Worm (Caenorhabditis elegans) whole organism, L4 larva: ENCODE data around the gene M106.8.

Experiments used
- F26F4.8 ChIP-seq: fragments of 200-800 bp; sonication (Bioruptor generic); conservative IDR thresholded peaks from 2 replicates; pipeline ENCODE4 v1.3.6; 2022; ENCODE audit warnings: missing genetic modification characterization, missing compliant biosample characterization
- ZK546.5 ChIP-seq, 2 experiments: sonication (generic microtip); optimal IDR thresholded peaks; 2 replicates each; lab custom pipeline; 2017; ENCODE audit warnings: missing biosample characterization in 2 of 2, missing genetic modification characterization in 2 of 2
- ama-1 ChIP-seq: fragments of 150-350 bp; optimal IDR thresholded peaks from 2 replicates; lab custom pipeline; 2014; ENCODE audit warnings: inconsistent platforms, mixed read lengths
- attf-4 ChIP-seq: sonication (generic microtip); optimal IDR thresholded peaks from 3 replicates; lab custom pipeline; 2017; ENCODE audit warnings: missing biosample characterization, missing genetic modification characterization
- ceh-62 ChIP-seq: sonication (generic microtip); optimal IDR thresholded peaks from 2 replicates; lab custom pipeline; 2017; ENCODE audit warnings: missing biosample characterization, missing genetic modification characterization
- ctbp-1 ChIP-seq: fragments of 200-800 bp; sonication (Bioruptor generic); IDR thresholded peaks from 2 replicates; pipeline ENCODE4 v1.3.6; 2022; ENCODE audit warnings: missing genetic modification reagents, missing genetic modification characterization, missing compliant biosample characterization
- daf-12 ChIP-seq: fragments of 150-350 bp; optimal IDR thresholded peaks from 2 replicates; lab custom pipeline; 2014; ENCODE audit warnings: missing biosample characterization, missing genetic modification reagents, missing genetic modification characterization
- daf-16 ChIP-seq, 3 experiments: sonication (generic microtip); optimal IDR thresholded peaks; 2 replicates each; lab custom pipeline; 2016 to 2017; ENCODE audit warnings: missing genetic modification characterization in 3 of 3, missing genetic modification reagents in 3 of 3, mild to moderate bottlenecking in 2 of 3, missing compliant biosample characterization in 2 of 3, missing biosample characterization in 1 of 3, moderate library complexity in 1 of 3
- daf-19 ChIP-seq: fragments of 200-800 bp; sonication (Bioruptor generic); conservative IDR thresholded peaks from 2 replicates; pipeline ENCODE4 v1.3.6; 2022; ENCODE audit warnings: missing genetic modification characterization, missing compliant biosample characterization
- dmd-6 ChIP-seq: fragments of 200-800 bp; sonication (Bioruptor generic); IDR thresholded peaks from 2 replicates; pipeline ENCODE4 v1.3.6; 2022; ENCODE audit warnings: missing genetic modification reagents, missing genetic modification characterization, missing compliant biosample characterization
- egl-27 ChIP-seq: sonication (generic microtip); optimal IDR thresholded peaks from 3 replicates; lab custom pipeline; 2017; ENCODE audit warnings: missing biosample characterization, missing genetic modification reagents, missing genetic modification characterization
- fkh-10 ChIP-seq: fragments of 150-350 bp; optimal IDR thresholded peaks from 2 replicates; lab custom pipeline; 2014; ENCODE audit warnings: missing biosample characterization, missing genetic modification reagents, missing genetic modification characterization
- gei-8 ChIP-seq: fragments of 200-800 bp; sonication (Bioruptor generic); optimal IDR thresholded peaks from 2 replicates; lab custom pipeline; 2018; ENCODE audit warnings: mild to moderate bottlenecking, missing genetic modification characterization, missing compliant biosample characterization
- jun-1 ChIP-seq: fragments of 150-350 bp; optimal IDR thresholded peaks from 2 replicates; lab custom pipeline; 2014; ENCODE audit warnings: missing biosample characterization, missing genetic modification reagents, missing genetic modification characterization
- lin-1 ChIP-seq: fragments of 200-800 bp; sonication (Bioruptor generic); IDR thresholded peaks from 2 replicates; pipeline ENCODE4 v1.3.6; 2022; ENCODE audit warnings: missing genetic modification reagents, missing genetic modification characterization, missing compliant biosample characterization
- lin-38 ChIP-seq: fragments of 200-800 bp; sonication (Bioruptor generic); IDR thresholded peaks from 2 replicates; pipeline ENCODE4 v1.3.6; 2022; ENCODE audit warnings: missing genetic modification reagents, missing genetic modification characterization, missing compliant biosample characterization
- mdt-29 ChIP-seq: fragments of 200-800 bp; sonication (Bioruptor generic); IDR thresholded peaks from 2 replicates; pipeline ENCODE4 v1.3.6; 2022; ENCODE audit warnings: missing genetic modification reagents, missing genetic modification characterization, missing compliant biosample characterization
- mes-2 ChIP-seq: sonication (generic microtip); optimal IDR thresholded peaks from 2 replicates; lab custom pipeline; 2016; ENCODE audit warnings: missing genotype, mild to moderate bottlenecking, missing genetic modification characterization, missing compliant biosample characterization; ENCODE audit not compliant: poor library complexity, severe bottlenecking
- mxl-2 ChIP-seq: fragments of 200-800 bp; sonication (Bioruptor generic); conservative IDR thresholded peaks from 2 replicates; pipeline ENCODE4 v1.3.6; 2022; ENCODE audit warnings: missing genetic modification reagents, missing genetic modification characterization, missing compliant biosample characterization
- mxl-3 ChIP-seq: fragments of 200-800 bp; sonication (Bioruptor generic); optimal IDR thresholded peaks from 2 replicates; lab custom pipeline; 2018; ENCODE audit warnings: mild to moderate bottlenecking, missing genetic modification characterization, missing compliant biosample characterization
- nhr-11 ChIP-seq: fragments of 150-350 bp; optimal IDR thresholded peaks from 2 replicates; lab custom pipeline; 2014; ENCODE audit warnings: missing biosample characterization, missing genetic modification characterization
- nhr-237 ChIP-seq: sonication (generic microtip); optimal IDR thresholded peaks from 2 replicates; lab custom pipeline; 2017; ENCODE audit warnings: missing biosample characterization, missing genetic modification characterization
- nhr-25 ChIP-seq: sonication (generic microtip); optimal IDR thresholded peaks from 2 replicates; lab custom pipeline; 2017; ENCODE audit warnings: missing genetic modification characterization, mild to moderate bottlenecking, missing compliant biosample characterization, antibody characterized with exemption, moderate library complexity, borderline replicate concordance; ENCODE audit not compliant: insufficient read depth
- nhr-28 ChIP-seq: fragments of 150-350 bp; optimal IDR thresholded peaks from 2 replicates; lab custom pipeline; 2014; ENCODE audit warnings: missing biosample characterization, missing genetic modification characterization
- nhr-76 ChIP-seq: fragments of 150-350 bp; optimal IDR thresholded peaks from 2 replicates; lab custom pipeline; 2014; ENCODE audit warnings: missing biosample characterization, missing genetic modification characterization
- nhr-77 ChIP-seq: fragments of 150-350 bp; optimal IDR thresholded peaks from 2 replicates; lab custom pipeline; 2014; ENCODE audit warnings: missing biosample characterization, missing genetic modification characterization
- pqm-1 ChIP-seq: sonication (generic microtip); optimal IDR thresholded peaks from 2 replicates; lab custom pipeline; 2017; ENCODE audit warnings: missing biosample characterization, missing genetic modification characterization
- sdz-12 ChIP-seq: fragments of 200-800 bp; sonication (Bioruptor generic); optimal IDR thresholded peaks from 2 replicates; lab custom pipeline; 2018; ENCODE audit warnings: mild to moderate bottlenecking, missing genetic modification characterization, missing compliant biosample characterization
- set-16 ChIP-seq: fragments of 200-800 bp; sonication (Bioruptor generic); IDR thresholded peaks from 2 replicates; pipeline ENCODE4 v1.3.6; 2022; ENCODE audit warnings: missing genetic modification reagents, missing genetic modification characterization, missing compliant biosample characterization
- skn-1 ChIP-seq: fragments of 150-350 bp; optimal IDR thresholded peaks from 2 replicates; lab custom pipeline; 2014; ENCODE audit warnings: missing biosample characterization, missing genetic modification characterization
- tag-97 ChIP-seq: fragments of 200-800 bp; sonication (Bioruptor generic); IDR thresholded peaks from 2 replicates; pipeline ENCODE4 v1.3.6; 2022; ENCODE audit warnings: missing genetic modification characterization, missing compliant biosample characterization
- tra-1 ChIP-seq: fragments of 200-800 bp; sonication (Bioruptor generic); IDR thresholded peaks from 2 replicates; pipeline ENCODE4 v1.3.6; 2022; ENCODE audit warnings: missing genetic modification reagents, missing genetic modification characterization, missing compliant biosample characterization
- unc-130 ChIP-seq: sonication (generic microtip); optimal IDR thresholded peaks from 2 replicates; lab custom pipeline; 2016; ENCODE audit warnings: missing genetic modification reagents, missing genetic modification characterization, missing compliant biosample characterization
- unc-62 ChIP-seq, 3 experiments: fragments of 150-350 bp in 1 of 3; sonication (generic microtip); optimal IDR thresholded peaks in 2 of 3; peaks in 1 of 3; 1 replicate in 1 of 3; 2 replicates in 2 of 3; lab custom pipeline; 2014 to 2017; ENCODE audit warnings: missing biosample characterization in 3 of 3, missing genetic modification characterization in 3 of 3, missing genetic modification reagents in 3 of 3, missing genotype in 1 of 3
- zfp-2 ChIP-seq: sonication (generic microtip); optimal IDR thresholded peaks from 2 replicates; lab custom pipeline; 2016; ENCODE audit warnings: mild to moderate bottlenecking, missing genetic modification characterization, missing compliant biosample characterization
- ztf-11 ChIP-seq: fragments of 150-350 bp; optimal IDR thresholded peaks from 2 replicates; lab custom pipeline; 2014; ENCODE audit warnings: missing biosample characterization, missing genetic modification characterization

The M106.8 gene

ce11 chrII:10798429-10798893, 45.0 kb downstream of the M106.8 start, which contains the start of gene npp-19 (continued):
- no peak for TF ChIP-seq gei-8
- no peak for TF ChIP-seq ctbp-1
- TF ChIP-seq F26F4.8 (GFP tag; lab: Robert Waterston, UW) = no peak
- TF ChIP-seq nhr-77 (tag; lab: Kevin White, UChicago) = peak; percentile 35
- TF ChIP-seq mdt-29 = no peak
- no peak for TF ChIP-seq tra-1 (GFP tag; lab: Robert Waterston, UW)
- no peak for TF ChIP-seq mxl-2 (GFP tag; lab: Robert Waterston, UW)
- TF ChIP-seq ztf-11 (tag; lab: Kevin White, UChicago) = no peak
- no peak for TF ChIP-seq tag-97 (GFP tag; lab: Robert Waterston, UW)
- no peak for TF ChIP-seq fkh-10 (GFP tag; lab: Kevin White, UChicago)
- TF ChIP-seq attf-4 = no peak
- peak; percentile 74 for TF ChIP-seq lin-38
- peak; percentile 14 for TF ChIP-seq nhr-11 (tag; lab: Kevin White, UChicago)
- TF ChIP-seq nhr-76 (tag; lab: Kevin White, UChicago) = no peak
- TF ChIP-seq, all 104 proteins: peak for 16

- TF ChIP-seq ctbp-1 = no peak
- no peak for TF ChIP-seq unc-62 (GFP tag; optimal IDR thresholded peaks at IDR 0.05 in 1 of 2; lab: Kevin White, UChicago)
- no peak for TF ChIP-seq unc-62 (tag; optimal IDR thresholded peaks at IDR 0.05; lab: Kevin White, UChicago)
- TF ChIP-seq unc-130 (GFP tag; lab: Kevin White, UChicago) = no peak
- TF ChIP-seq pqm-1 (tag; lab: Kevin White, UChicago) = no peak
- TF ChIP-seq skn-1 (tag; lab: Kevin White, UChicago) = no peak
- no peak for TF ChIP-seq set-16 (GFP tag; lab: Robert Waterston, UW)
- TF ChIP-seq lin-1 (GFP tag; lab: Robert Waterston, UW) = no peak
- TF ChIP-seq ceh-62 (tag; lab: Kevin White, UChicago) = no peak
- TF ChIP-seq nhr-28 (tag; lab: Kevin White, UChicago) = no peak
- no peak for TF ChIP-seq daf-16 (GFP tag; optimal IDR thresholded peaks at IDR 0.05; lab: Kevin White, UChicago)
- no peak for TF ChIP-seq daf-16 (tag; optimal IDR thresholded peaks at IDR 0.05; lab: Kevin White, UChicago)
- no peak for TF ChIP-seq daf-19 (GFP tag; lab: Robert Waterston, UW)
- TF ChIP-seq, all 104 proteins: peak for 0
These were observed 47.2 kb downstream of the M106.8 start, which contains the start of gene set-14 for ce11 chrII:10796194-10796593. Gene set-14 (minus strand): TSS chrII:10796294.

ce11 chrII:10793393-10793792, 50.0 kb downstream of the M106.8 start, which contains the start of gene vps-11:
Gene vps-11 (minus strand): TSS chrII:10793493.
- TF ChIP-seq ZK546.5 (tag; optimal IDR thresholded peaks at IDR 0.05; lab: Kevin White, UChicago) = no peak
- TF ChIP-seq dmd-6 = no peak
- no peak for TF ChIP-seq sdz-12 (GFP tag; lab: Kevin White, UChicago)
- no peak for TF ChIP-seq mxl-3
- TF ChIP-seq nhr-25 (tag; lab: Kevin White, UChicago) = no peak
- TF ChIP-seq jun-1 (tag; lab: Kevin White, UChicago) = no peak
- no peak for TF ChIP-seq egl-27 (tag; lab: Kevin White, UChicago)
- no peak for TF ChIP-seq nhr-28 (tag; lab: Kevin White, UChicago)
- no peak for TF ChIP-seq mes-2 (tag; lab: Kevin White, UChicago)
- TF ChIP-seq nhr-11 (tag; lab: Kevin White, UChicago) = no peak
- TF ChIP-seq lin-1 (GFP tag; lab: Robert Waterston, UW) = no peak
- no peak for TF ChIP-seq ama-1 (lab: Kevin White, UChicago)
- no peak for TF ChIP-seq nhr-237 (tag; lab: Kevin White, UChicago)

ce11 chrII:10792611-10793010, 50.8 kb downstream of the M106.8 start:
- no peak for TF ChIP-seq gei-8
- peak in 1 of 2 experiments; percentile 96 for TF ChIP-seq unc-62 (GFP tag; optimal IDR thresholded peaks at IDR 0.05 in 1 of 2; lab: Kevin White, UChicago)
- no peak for TF ChIP-seq unc-62 (tag; optimal IDR thresholded peaks at IDR 0.05; lab: Kevin White, UChicago)
- no peak for TF ChIP-seq tra-1 (GFP tag; lab: Robert Waterston, UW)
- no peak for TF ChIP-seq zfp-2 (tag; lab: Kevin White, UChicago)
- TF ChIP-seq nhr-77 (tag; lab: Kevin White, UChicago) = no peak
- no peak for TF ChIP-seq daf-19 (GFP tag; lab: Robert Waterston, UW)
- no peak for TF ChIP-seq nhr-237 (tag; lab: Kevin White, UChicago)
- no peak for TF ChIP-seq daf-12 (tag; lab: Kevin White, UChicago)
- TF ChIP-seq, all 104 proteins: peak for 1
